Fruit fly (Drosophila melanogaster) whole organism, embryonic: ENCODE results near the gene CG13884.

Source experiments
- Aef1 ChIP-seq: fragments of 200-800 bp; sonication (Bioruptor generic); IDR thresholded peaks from 3 replicates; pipeline ENCODE4 v1.3.6; 2022; ENCODE audit warnings: missing biosample characterization, missing genetic modification characterization
- Atf-2 ChIP-seq: fragments of 200-800 bp; sonication (Bioruptor generic); optimal IDR thresholded peaks from 2 replicates; lab custom pipeline; 2016; ENCODE audit warnings: missing biosample characterization, missing genetic modification characterization
- Blimp-1 ChIP-seq: fragments of 200-800 bp; sonication (Bioruptor generic); optimal IDR thresholded peaks from 3 replicates; lab custom pipeline; 2018; ENCODE audit warnings: missing biosample characterization, missing genetic modification characterization, mild to moderate bottlenecking, moderate library complexity, missing genetic modification reagents
- CG10543 ChIP-seq: fragments of 200-800 bp; sonication (Bioruptor generic); optimal IDR thresholded peaks from 3 replicates; lab custom pipeline; 2017; ENCODE audit warnings: missing biosample characterization, mild to moderate bottlenecking, missing genetic modification characterization, moderate library complexity
- CG11085 ChIP-seq: fragments of 200-800 bp; sonication (Bioruptor generic); IDR thresholded peaks from 2 replicates; pipeline ENCODE4 v1.3.6; 2022; ENCODE audit warnings: missing biosample characterization, missing genetic modification characterization
- CG12104 ChIP-seq: fragments of 200-800 bp; sonication (Bioruptor generic); optimal IDR thresholded peaks from 3 replicates; lab custom pipeline; 2016; ENCODE audit warnings: missing biosample characterization, missing genetic modification characterization
- CG1233 ChIP-seq: fragments of 200-800 bp; sonication (Bioruptor generic); optimal IDR thresholded peaks from 4 replicates; lab custom pipeline; 2018; ENCODE audit warnings: missing biosample characterization, mild to moderate bottlenecking, missing genetic modification characterization
- CG13894 ChIP-seq: fragments of 200-800 bp; sonication (Bioruptor generic); optimal IDR thresholded peaks from 3 replicates; lab custom pipeline; 2018; ENCODE audit warnings: missing biosample characterization, mild to moderate bottlenecking, missing genetic modification characterization, moderate library complexity
- CG15073 ChIP-seq: fragments of 200-800 bp; sonication (Bioruptor generic); optimal IDR thresholded peaks from 2 replicates; lab custom pipeline; 2016; ENCODE audit warnings: missing biosample characterization, missing genetic modification characterization
- CG17361 ChIP-seq: fragments of 200-800 bp; sonication (Bioruptor generic); IDR thresholded peaks from 3 replicates; pipeline ENCODE4 v1.3.6; 2022; ENCODE audit warnings: missing biosample characterization, missing genetic modification characterization
- CG18619 ChIP-seq: fragments of 200-800 bp; sonication (Bioruptor generic); optimal IDR thresholded peaks from 3 replicates; lab custom pipeline; 2017; ENCODE audit warnings: missing biosample characterization, mild to moderate bottlenecking, missing genetic modification characterization
- CG2116 ChIP-seq: fragments of 200-800 bp; sonication (Bioruptor generic); optimal IDR thresholded peaks from 3 replicates; lab custom pipeline; 2018; ENCODE audit warnings: missing biosample characterization, mild to moderate bottlenecking, missing genetic modification characterization
- CG2199 ChIP-seq: fragments of 200-800 bp; sonication (Bioruptor generic); IDR thresholded peaks from 3 replicates; pipeline ENCODE4 v1.3.6; 2022; ENCODE audit warnings: missing biosample characterization, missing genetic modification characterization
- CG5245 ChIP-seq: fragments of 200-800 bp; sonication (Bioruptor generic); optimal IDR thresholded peaks from 3 replicates; lab custom pipeline; 2016; ENCODE audit warnings: missing biosample characterization, missing genetic modification characterization
- CG6683 ChIP-seq: fragments of 200-800 bp; sonication (Bioruptor generic); optimal IDR thresholded peaks from 2 replicates; lab custom pipeline; 2017; ENCODE audit warnings: missing biosample characterization, mild to moderate bottlenecking, missing genetic modification characterization, missing genetic modification reagents
- CG6689 ChIP-seq: fragments of 200-800 bp; sonication (Bioruptor generic); IDR thresholded peaks from 2 replicates; pipeline ENCODE4 v1.3.6; 2022; ENCODE audit warnings: missing biosample characterization, missing genetic modification characterization
- CG9797 ChIP-seq: fragments of 200-800 bp; sonication (Bioruptor generic); optimal IDR thresholded peaks from 3 replicates; lab custom pipeline; 2018; ENCODE audit warnings: missing biosample characterization, mild to moderate bottlenecking, missing genetic modification characterization
- Ets65A ChIP-seq: fragments of 200-800 bp; sonication (Bioruptor generic); peaks from one replicate; lab custom pipeline; 2016; ENCODE audit warnings: missing biosample characterization, missing genetic modification characterization
- Fer1 ChIP-seq: fragments of 200-800 bp; sonication (Bioruptor generic); optimal IDR thresholded peaks from 2 replicates; lab custom pipeline; 2017; ENCODE audit warnings: missing biosample characterization, mild to moderate bottlenecking, missing genetic modification characterization
- H15 ChIP-seq: fragments of 200-800 bp; sonication (Bioruptor generic); IDR thresholded peaks from 3 replicates; pipeline ENCODE4 v1.3.6; 2022; ENCODE audit warnings: missing biosample characterization, missing genetic modification characterization
- HLHmδ ChIP-seq: fragments of 200-800 bp; sonication (Bioruptor generic); optimal IDR thresholded peaks from 2 replicates; lab custom pipeline; 2018; ENCODE audit warnings: missing biosample characterization, mild to moderate bottlenecking, missing genetic modification characterization, moderate library complexity
- Jarid2 ChIP-seq: fragments of 200-800 bp; sonication (Bioruptor generic); optimal IDR thresholded peaks from 3 replicates; lab custom pipeline; 2017; ENCODE audit warnings: mild to moderate bottlenecking, missing biosample characterization, missing genetic modification reagents, missing genetic modification characterization
- Pdp1 ChIP-seq, 2 experiments: fragments of 200-800 bp; sonication (Bioruptor generic); optimal IDR thresholded peaks; 3 replicates each; lab custom pipeline; 2016; ENCODE audit warnings: missing biosample characterization in 2 of 2, missing genetic modification characterization in 2 of 2, mild to moderate bottlenecking in 1 of 2, moderate library complexity in 1 of 2
- Poxn ChIP-seq: fragments of 200-800 bp; sonication (Bioruptor generic); IDR thresholded peaks from 2 replicates; pipeline ENCODE4 v1.3.6; 2022; ENCODE audit warnings: missing biosample characterization, missing genetic modification characterization
- Spps ChIP-seq: fragments of 200-800 bp; sonication (Bioruptor generic); optimal IDR thresholded peaks from 2 replicates; lab custom pipeline; 2018; ENCODE audit warnings: missing biosample characterization, mild to moderate bottlenecking, missing genetic modification characterization
- Xbp1 ChIP-seq: fragments of 200-800 bp; sonication (Bioruptor generic); optimal IDR thresholded peaks from 3 replicates; lab custom pipeline; 2016; ENCODE audit warnings: missing biosample characterization, mild to moderate bottlenecking, missing genetic modification characterization
- Xrp1 ChIP-seq: fragments of 200-800 bp; sonication (Bioruptor generic); IDR thresholded peaks from 2 replicates; pipeline ENCODE4 v1.3.6; 2022; ENCODE audit warnings: missing biosample characterization, missing genetic modification characterization
- amos ChIP-seq: fragments of 200-800 bp; sonication (Bioruptor generic); IDR thresholded peaks from 2 replicates; pipeline ENCODE4 v1.3.6; 2022; ENCODE audit warnings: missing biosample characterization, missing genetic modification characterization; ENCODE audit not compliant: partially characterized antibody
- aop ChIP-seq: fragments of 200-800 bp; sonication (Bioruptor generic); IDR thresholded peaks from 2 replicates; pipeline ENCODE4 v1.3.6; 2022; ENCODE audit warnings: missing biosample characterization, missing genetic modification characterization
- ara ChIP-seq: fragments of 200-800 bp; sonication (Bioruptor generic); IDR thresholded peaks from 2 replicates; pipeline ENCODE4 v1.3.6; 2022; ENCODE audit warnings: missing biosample characterization, missing genetic modification characterization
- bcd ChIP-seq: fragments of 200-800 bp; sonication (Bioruptor generic); optimal IDR thresholded peaks from 2 replicates; lab custom pipeline; 2017; ENCODE audit warnings: missing biosample characterization, mild to moderate bottlenecking, missing genetic modification characterization
- bsh ChIP-seq, 2 experiments: fragments of 200-800 bp; sonication (Bioruptor generic); optimal IDR thresholded peaks; 2 replicates each; lab custom pipeline; 2017 to 2018; ENCODE audit warnings: mild to moderate bottlenecking in 2 of 2, missing biosample characterization in 2 of 2, missing genetic modification characterization in 2 of 2, moderate library complexity in 1 of 2
- chinmo ChIP-seq: fragments of 200-800 bp; sonication (Bioruptor generic); IDR thresholded peaks from 4 replicates; pipeline ENCODE4 v1.3.6; 2022; ENCODE audit warnings: missing biosample characterization, missing genetic modification characterization; ENCODE audit not compliant: partially characterized antibody
- croc ChIP-seq: fragments of 200-800 bp; sonication (Bioruptor generic); conservative IDR thresholded peaks from 3 replicates; pipeline ENCODE4 v1.3.6; 2022; ENCODE audit warnings: missing biosample characterization, missing genetic modification characterization
- crp ChIP-seq, 2 experiments: fragments of 200-800 bp; sonication (Bioruptor generic); optimal IDR thresholded peaks; 2 replicates in 1 of 2; 3 replicates in 1 of 2; lab custom pipeline; 2017; ENCODE audit warnings: missing biosample characterization in 2 of 2, missing genetic modification characterization in 2 of 2, mild to moderate bottlenecking in 1 of 2, moderate library complexity in 1 of 2
- disco-r ChIP-seq: fragments of 200-800 bp; sonication (Bioruptor generic); optimal IDR thresholded peaks from 2 replicates; lab custom pipeline; 2016; ENCODE audit warnings: missing biosample characterization, missing genetic modification characterization
- dmrt99B ChIP-seq: fragments of 200-800 bp; sonication (Bioruptor generic); optimal IDR thresholded peaks from 2 replicates; lab custom pipeline; 2018; ENCODE audit warnings: missing biosample characterization, mild to moderate bottlenecking, missing genetic modification characterization, moderate library complexity
- ems ChIP-seq: fragments of 200-800 bp; sonication (Bioruptor generic); optimal IDR thresholded peaks from 3 replicates; lab custom pipeline; 2016; ENCODE audit warnings: missing biosample characterization, missing genetic modification characterization
- gsb-n ChIP-seq: fragments of 200-800 bp; sonication (Bioruptor generic); optimal IDR thresholded peaks from 3 replicates; lab custom pipeline; 2018; ENCODE audit warnings: missing biosample characterization, mild to moderate bottlenecking, missing genetic modification characterization
- insv ChIP-seq, 2 experiments: fragments of 200-800 bp; sonication (Bioruptor generic); optimal IDR thresholded peaks; 3 replicates each; lab custom pipeline; 2016 to 2018; ENCODE audit warnings: missing biosample characterization in 2 of 2, missing genetic modification characterization in 2 of 2
- maf-S ChIP-seq: fragments of 200-800 bp; sonication (Bioruptor generic); optimal IDR thresholded peaks from 2 replicates; lab custom pipeline; 2016; ENCODE audit warnings: missing biosample characterization, missing genetic modification characterization
- mam ChIP-seq: fragments of 200-800 bp; sonication (Bioruptor generic); optimal IDR thresholded peaks from 3 replicates; lab custom pipeline; 2016; ENCODE audit warnings: missing biosample characterization, missing genetic modification characterization
- org-1 ChIP-seq: fragments of 200-800 bp; sonication (Bioruptor generic); optimal IDR thresholded peaks from 2 replicates; lab custom pipeline; 2017; ENCODE audit warnings: missing biosample characterization, missing genetic modification characterization
- otp ChIP-seq: fragments of 200-800 bp; sonication (Bioruptor generic); IDR thresholded peaks from 3 replicates; pipeline ENCODE4, ENCODE4 v1.3.6; 2022; ENCODE audit warnings: missing biosample characterization, missing genetic modification characterization
- pan ChIP-seq, 4 experiments: fragments of >200 bp in 3 of 4; fragments of 200-800 bp in 1 of 4; sonication (Bioruptor generic) in 1 of 4; optimal IDR thresholded peaks in 3 of 4; IDR thresholded peaks in 1 of 4; 2 replicates each; pipeline versions ENCODE4 v1.3.6 to Lab custom; 2017 to 2022; ENCODE audit warnings: missing biosample characterization in 2 of 4, missing genetic modification characterization in 2 of 4, mixed read lengths in 1 of 4
- pho ChIP-seq: fragments of 200-800 bp; sonication (Bioruptor generic); optimal IDR thresholded peaks from 2 replicates; lab custom pipeline; 2016; ENCODE audit warnings: missing biosample characterization, missing genetic modification characterization
- ranshi ChIP-seq: fragments of 200-800 bp; sonication (Bioruptor generic); IDR thresholded peaks from 2 replicates; pipeline ENCODE4 v1.3.6; 2022; ENCODE audit warnings: missing biosample characterization, missing genetic modification characterization
- ro ChIP-seq: fragments of 200-800 bp; sonication (Bioruptor generic); IDR thresholded peaks from 2 replicates; pipeline ENCODE4 v1.3.6; 2022; ENCODE audit warnings: missing biosample characterization, missing genetic modification characterization
- sd ChIP-seq: fragments of 200-800 bp; sonication (Bioruptor generic); optimal IDR thresholded peaks from 3 replicates; lab custom pipeline; 2018; ENCODE audit warnings: missing biosample characterization, mild to moderate bottlenecking, missing genetic modification characterization, moderate library complexity
- tin ChIP-seq: fragments of 200-800 bp; sonication (Bioruptor generic); optimal IDR thresholded peaks from 3 replicates; lab custom pipeline; 2016; ENCODE audit warnings: missing biosample characterization, missing genetic modification characterization
- zen ChIP-seq: fragments of 200-800 bp; sonication (Bioruptor generic); optimal IDR thresholded peaks from 3 replicates; lab custom pipeline; 2018; ENCODE audit warnings: missing biosample characterization, mild to moderate bottlenecking, missing genetic modification characterization, moderate library complexity

The CG13884 gene

dm6 chr3L:378072-378423 is 11.8 kb upstream of the CG13884 start (continued):
- no peak for TF ChIP-seq aop (GFP tag; lab: Robert Waterston, UW)
- peak; percentile 96 for TF ChIP-seq sd (tag; lab: Kevin White, UChicago)
- TF ChIP-seq Pdp1 (GFP tag; optimal IDR thresholded peaks at IDR 0.05; lab: Kevin White, UChicago) = no peak
- no peak for TF ChIP-seq CG5245 (GFP tag; lab: Kevin White, UChicago)
- no peak for TF ChIP-seq maf-S (GFP tag; lab: Kevin White, UChicago)
- no peak for TF ChIP-seq CG17361 (GFP tag; lab: Robert Waterston, UW)
- TF ChIP-seq CG13894 (tag; lab: Kevin White, UChicago) = no peak
- no peak for TF ChIP-seq Xrp1 (GFP tag; lab: Robert Waterston, UW)
- TF ChIP-seq ro (GFP tag; lab: Robert Waterston, UW) = no peak
- no peak for TF ChIP-seq Ets65A (GFP tag; lab: Kevin White, UChicago)
- TF ChIP-seq ems = no peak
- TF ChIP-seq amos (GFP tag; lab: Robert Waterston, UW) = peak; percentile 12; the same call in 1 of the 2 replicates
- TF ChIP-seq CG6689 = no peak
- TF ChIP-seq CG2199 (GFP tag; lab: Robert Waterston, UW) = no peak
- TF ChIP-seq insv (GFP tag; optimal IDR thresholded peaks at IDR 0.05; lab: Kevin White, UChicago) = no peak
- TF ChIP-seq tin (GFP tag; lab: Kevin White, UChicago) = no peak
- no peak for TF ChIP-seq Blimp-1 (GFP tag; lab: Kevin White, UChicago)
- no peak for TF ChIP-seq CG12104 (GFP tag; lab: Kevin White, UChicago)
- no peak for TF ChIP-seq crp (GFP tag; optimal IDR thresholded peaks at IDR 0.05; lab: Kevin White, UChicago)
- no peak for TF ChIP-seq CG11085 (GFP tag; lab: Robert Waterston, UW)
- TF ChIP-seq CG9797 = no peak
- TF ChIP-seq bcd (GFP tag; lab: Kevin White, UChicago) = no peak
- TF ChIP-seq Xbp1 = no peak
- no peak for TF ChIP-seq pho (GFP tag; lab: Kevin White, UChicago)
- TF ChIP-seq CG10543 (GFP tag; lab: Kevin White, UChicago) = no peak
- TF ChIP-seq croc (GFP tag; lab: Robert Waterston, UW) = no peak
- no peak for TF ChIP-seq ara
- no peak for TF ChIP-seq gsb-n (tag; lab: Kevin White, UChicago)
- peak; percentile 33; the same call in 1 of the 3 replicates for TF ChIP-seq otp (GFP tag; lab: Robert Waterston, UW)
- TF ChIP-seq disco-r (GFP tag; lab: Kevin White, UChicago) = no peak
- no peak for TF ChIP-seq CG18619
- no peak for TF ChIP-seq mam (GFP tag; lab: Kevin White, UChicago)
- TF ChIP-seq Fer1 = no peak
- peak; percentile 70 for TF ChIP-seq zen (tag; lab: Kevin White, UChicago)
- TF ChIP-seq CG15073 (GFP tag; lab: Kevin White, UChicago) = no peak
- no peak for TF ChIP-seq CG2116
- TF ChIP-seq ranshi (GFP tag; lab: Robert Waterston, UW) = no peak
- no peak for TF ChIP-seq pan (optimal IDR thresholded peaks at IDR 0.05; lab: Kevin White, UChicago)
- TF ChIP-seq pan (GFP tag; optimal IDR thresholded peaks at IDR 0.05 in 1 of 2, IDR thresholded peaks at IDR 0.05 in 1 of 2) = no peak
- TF ChIP-seq Poxn (GFP tag; lab: Robert Waterston, UW) = no peak
- TF ChIP-seq chinmo (GFP tag; lab: Robert Waterston, UW) = no peak; the same call in 2 of the 4 replicates
- TF ChIP-seq CG6683 (GFP tag; lab: Kevin White, UChicago) = no peak
- TF ChIP-seq Aef1 (GFP tag; lab: Robert Waterston, UW) = peak; percentile 71
- no peak for TF ChIP-seq HLHmδ (GFP tag; lab: Kevin White, UChicago)
- no peak for TF ChIP-seq H15 (GFP tag; lab: Robert Waterston, UW)
- TF ChIP-seq bsh (GFP tag; optimal IDR thresholded peaks at IDR 0.05; lab: Kevin White, UChicago) = no peak
- no peak for TF ChIP-seq Spps (tag; lab: Kevin White, UChicago)
- no peak for TF ChIP-seq org-1 (GFP tag; lab: Kevin White, UChicago)
- no peak for TF ChIP-seq dmrt99B (tag; lab: Kevin White, UChicago)
- peak; percentile 79 for TF ChIP-seq Jarid2 (GFP tag; lab: Kevin White, UChicago)
- no peak for TF ChIP-seq CG1233 (GFP tag; lab: Kevin White, UChicago)
- TF ChIP-seq Atf-2 (GFP tag; lab: Kevin White, UChicago) = no peak
